Fruit fly (Drosophila melanogaster): Measurements from ENCODE around the gene SerRS-m.
A peak's percentile ranks its signal among the peaks of the same experiment; 100 is the strongest.

Gene SerRS-m

dm6 chr3R:15293878-15294350, 46.6 kb upstream of the SerRS-m start:
- TF ChIP-seq OdsH (GFP tag; optimal IDR thresholded peaks at IDR 0.05) (no peak), Mio (GFP tag; optimal IDR thresholded peaks at IDR 0.05) (no peak), Dif (GFP tag; optimal IDR thresholded peaks at IDR 0.05; ENCODE audit: partially characterized antibody) (no peak), woc (GFP tag; optimal IDR thresholded peaks at IDR 0.05) (peak; percentile 55)

- no peak for TF ChIP-seq tai (GFP tag; optimal IDR thresholded peaks at IDR 0.05)
- TF ChIP-seq fru (GFP tag; optimal IDR thresholded peaks at IDR 0.05), result no peak
- TF ChIP-seq psq (GFP tag; optimal IDR thresholded peaks at IDR 0.05), result peak; percentile 94
- TF ChIP-seq br (GFP tag; optimal IDR thresholded peaks at IDR 0.05), result no peak
- no peak for TF ChIP-seq HLH106 (tag; optimal IDR thresholded peaks at IDR 0.05)
- TF ChIP-seq Dfd (GFP tag; optimal IDR thresholded peaks at IDR 0.05), result no peak
- TF ChIP-seq Mio (GFP tag; optimal IDR thresholded peaks at IDR 0.05), result no peak
- peak; percentile 13 for TF ChIP-seq Hr83 (GFP tag; optimal IDR thresholded peaks at IDR 0.05; ENCODE audit: poor library complexity, severe bottlenecking)
- TF ChIP-seq Hr78 (GFP tag; optimal IDR thresholded peaks at IDR 0.05), result no peak
- TF ChIP-seq dl (GFP tag; optimal IDR thresholded peaks at IDR 0.05; ENCODE audit: insufficient read depth in 1 of 2, partially characterized antibody in 2 of 2), result peak in 1 of 2 experiments; percentile 17
- TF ChIP-seq sv (GFP tag; optimal IDR thresholded peaks at IDR 0.05), result no peak
- no peak for TF ChIP-seq Vsx2 (GFP tag; optimal IDR thresholded peaks at IDR 0.05; ENCODE audit: partially characterized antibody)
- no peak for TF ChIP-seq Rel (GFP tag; optimal IDR thresholded peaks at IDR 0.05)
- peak; percentile 59 for TF ChIP-seq Rel (tag; optimal IDR thresholded peaks at IDR 0.05)
- no peak for TF ChIP-seq Jra (GFP tag; optimal IDR thresholded peaks at IDR 0.05)
- TF ChIP-seq brk (GFP tag; optimal IDR thresholded peaks at IDR 0.05), result no peak
- TF ChIP-seq usp (GFP tag; optimal IDR thresholded peaks at IDR 0.05), result no peak
- TF ChIP-seq h (GFP tag; optimal IDR thresholded peaks at IDR 0.05), result peak; percentile 45
- no peak for TF ChIP-seq OdsH (GFP tag; optimal IDR thresholded peaks at IDR 0.05)
Observed at dm6 chr3R:15297904-15298303, 42.6 kb upstream of the SerRS-m start.

DNA sequence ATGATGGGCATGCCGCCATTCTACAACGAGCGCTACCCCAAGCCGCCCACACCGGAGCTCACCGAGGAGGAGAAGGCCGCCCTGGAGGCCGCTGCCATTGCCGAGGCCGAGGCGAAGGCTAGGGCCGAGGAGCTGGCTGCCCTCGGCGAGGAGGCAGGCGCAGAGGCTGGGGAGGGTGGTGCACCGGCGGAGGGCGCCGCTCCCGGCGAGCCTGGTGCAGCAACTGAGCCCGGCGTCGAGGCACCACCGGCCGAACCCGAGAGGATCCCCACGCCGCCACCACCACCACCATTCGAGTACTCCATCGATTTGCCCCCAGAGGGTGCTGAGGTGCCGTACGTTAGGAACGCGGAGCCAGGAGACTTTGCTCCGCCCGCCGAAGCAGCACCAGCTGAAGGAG, 35.2 kb upstream of the SerRS-m start:
- TF ChIP-seq sv (GFP tag; optimal IDR thresholded peaks at IDR 0.05) (no peak), Dfd (GFP tag; optimal IDR thresholded peaks at IDR 0.05) (peak; percentile 96)

DNA sequence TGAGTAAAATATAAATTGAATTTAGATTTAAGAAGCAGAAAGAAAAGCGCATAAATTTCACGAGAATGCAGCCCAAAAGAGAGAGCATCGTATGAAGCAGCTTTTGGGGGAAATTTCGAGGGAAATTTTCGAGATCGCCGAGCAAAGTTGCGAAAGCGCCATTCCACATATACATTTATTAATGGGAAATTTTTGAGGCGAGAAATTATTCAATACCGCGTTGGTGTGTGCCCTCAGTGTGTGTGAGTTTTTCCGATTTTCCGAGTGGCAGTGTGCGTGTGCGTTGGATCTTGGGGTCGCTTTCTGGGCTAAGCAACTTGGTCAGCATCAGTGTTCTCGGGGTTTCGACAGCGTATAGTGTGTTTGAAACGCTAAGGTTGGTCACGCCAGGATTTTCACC, 30.5 kb upstream of the SerRS-m start, which contains the start of gene Tm2:
Tm2 (plus strand) TSS at position 270 of the 400 bp plus-strand sequence.
- TF ChIP-seq Hr83 (GFP tag; optimal IDR thresholded peaks at IDR 0.05; ENCODE audit: poor library complexity, severe bottlenecking) (no peak), rgr (GFP tag; optimal IDR thresholded peaks at IDR 0.05) (no peak), Abd-B (GFP tag; optimal IDR thresholded peaks at IDR 0.05) (no peak), HLH106 (tag; optimal IDR thresholded peaks at IDR 0.05) (no peak)

DNA sequence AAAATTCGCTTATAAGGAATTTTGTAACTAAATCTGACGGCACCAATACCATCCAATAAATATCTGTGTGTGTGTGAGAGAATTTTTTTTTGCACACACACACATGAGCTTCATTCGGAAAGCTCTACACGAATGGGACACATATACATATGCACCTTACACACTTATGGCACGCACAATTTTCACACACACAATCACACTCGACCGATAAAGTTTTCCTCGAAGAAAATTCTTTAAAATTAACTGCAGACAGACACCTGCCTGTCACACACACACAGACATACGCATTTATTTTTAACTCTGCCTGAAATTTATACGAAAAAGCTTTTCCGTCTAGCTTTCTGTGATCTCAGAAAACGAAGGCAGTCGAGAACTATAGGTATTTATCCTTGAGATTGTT, 29.8 kb upstream of the SerRS-m start:
- no peak for TF ChIP-seq sv (GFP tag; optimal IDR thresholded peaks at IDR 0.05)
- no peak for TF ChIP-seq dl (GFP tag; optimal IDR thresholded peaks at IDR 0.05; ENCODE audit: insufficient read depth in 1 of 2, partially characterized antibody in 2 of 2)
- TF ChIP-seq h (GFP tag; optimal IDR thresholded peaks at IDR 0.05), result no peak
- no peak for TF ChIP-seq lola (GFP tag; optimal IDR thresholded peaks at IDR 0.05)
- TF ChIP-seq Sp1 (GFP tag; optimal IDR thresholded peaks at IDR 0.05), result no peak
- no peak for TF ChIP-seq brk (GFP tag; optimal IDR thresholded peaks at IDR 0.05)
- no peak for TF ChIP-seq Dfd (GFP tag; optimal IDR thresholded peaks at IDR 0.05)
- no peak for TF ChIP-seq ey (GFP tag; optimal IDR thresholded peaks at IDR 0.05)

DNA sequence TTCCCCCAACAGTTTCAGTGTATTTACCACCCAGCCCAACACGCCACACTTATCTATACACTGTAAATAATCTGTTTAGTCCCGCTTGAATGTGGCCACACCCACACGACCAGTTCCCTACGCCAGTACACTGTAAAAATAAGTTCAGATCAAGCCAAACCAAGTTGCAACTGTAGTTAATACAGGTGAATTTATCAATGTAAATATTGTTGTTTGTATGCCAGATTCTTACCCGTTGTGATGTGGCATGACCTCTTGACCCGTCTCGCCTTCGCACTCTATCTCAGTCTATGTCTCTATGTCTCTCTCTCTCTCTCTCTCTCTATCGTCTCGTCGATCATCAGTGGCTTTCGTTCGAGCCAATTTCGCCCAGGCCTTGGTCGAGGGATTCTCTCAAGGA, 26.6 kb upstream of the SerRS-m start:
- TF ChIP-seq Abd-B (GFP tag; optimal IDR thresholded peaks at IDR 0.05), result no peak
- TF ChIP-seq Dfd (GFP tag; optimal IDR thresholded peaks at IDR 0.05), result no peak
- no peak for TF ChIP-seq N (GFP tag; optimal IDR thresholded peaks at IDR 0.05)
- no peak for TF ChIP-seq dsf (GFP tag; optimal IDR thresholded peaks at IDR 0.05; ENCODE audit: borderline replicate concordance)
- no peak for TF ChIP-seq h (GFP tag; optimal IDR thresholded peaks at IDR 0.05)
- TF ChIP-seq psq (GFP tag; optimal IDR thresholded peaks at IDR 0.05), result no peak
- TF ChIP-seq sage (GFP tag; optimal IDR thresholded peaks at IDR 0.05), result no peak
- TF ChIP-seq Myc (optimal IDR thresholded peaks at IDR 0.05), result no peak
- no peak for TF ChIP-seq Sp1 (GFP tag; optimal IDR thresholded peaks at IDR 0.05)
- TF ChIP-seq brk (GFP tag; optimal IDR thresholded peaks at IDR 0.05), result no peak
- TF ChIP-seq dmrt93B (GFP tag; optimal IDR thresholded peaks at IDR 0.05), result no peak
- no peak for TF ChIP-seq foxo (GFP tag; optimal IDR thresholded peaks at IDR 0.05)

All from whole organism, wandering third instar larva.